Fruit fly (Drosophila melanogaster) whole organism, prepupa: ENCODE data around the gene Sclp.
A peak's percentile ranks its signal among the peaks of the same experiment; 100 is the strongest.

Source experiments
- Blimp-1 ChIP-seq: fragments of 200-800 bp; sonication (Bioruptor generic); optimal IDR thresholded peaks from 3 replicates; lab custom pipeline; 2017; ENCODE audit warnings: missing biosample characterization, missing genetic modification characterization, mild to moderate bottlenecking, moderate library complexity, missing genetic modification reagents
- CG10631 ChIP-seq: fragments of 200-800 bp; sonication (Bioruptor generic); optimal IDR thresholded peaks from 2 replicates; lab custom pipeline; 2016; ENCODE audit warnings: missing biosample characterization, missing genetic modification characterization
- CG15336 ChIP-seq: fragments of 200-800 bp; sonication (Bioruptor generic); IDR thresholded peaks from 2 replicates; pipeline ENCODE4 v1.3.6; 2022; ENCODE audit warnings: missing biosample characterization, missing genetic modification characterization
- CG1621 ChIP-seq: fragments of 200-800 bp; sonication (Bioruptor generic); optimal IDR thresholded peaks from 3 replicates; lab custom pipeline; 2018; ENCODE audit warnings: missing biosample characterization, mild to moderate bottlenecking, missing genetic modification characterization
- CG3032 ChIP-seq: fragments of 200-800 bp; optimal IDR thresholded peaks from 2 replicates; lab custom pipeline; 2019; ENCODE audit warnings: missing biosample characterization, mild to moderate bottlenecking, missing genetic modification characterization, moderate library complexity
- CG31627 ChIP-seq: fragments of 200-800 bp; sonication (Bioruptor generic); optimal IDR thresholded peaks from 3 replicates; lab custom pipeline; 2016; ENCODE audit warnings: missing biosample characterization, missing genetic modification characterization
- CG32006 ChIP-seq: fragments of 200-800 bp; sonication (Bioruptor generic); optimal IDR thresholded peaks from 3 replicates; lab custom pipeline; 2017; ENCODE audit warnings: missing biosample characterization, mild to moderate bottlenecking, missing genetic modification characterization
- CG34406 ChIP-seq: fragments of 200-800 bp; sonication (Bioruptor generic); optimal IDR thresholded peaks from 3 replicates; lab custom pipeline; 2016; ENCODE audit warnings: missing biosample characterization, missing genetic modification characterization
- CG3919 ChIP-seq: fragments of 200-800 bp; sonication (Bioruptor generic); optimal IDR thresholded peaks from 3 replicates; lab custom pipeline; 2016; ENCODE audit warnings: missing biosample characterization, missing genetic modification characterization
- CG4318 ChIP-seq: fragments of 200-800 bp; sonication (Bioruptor generic); optimal IDR thresholded peaks from 3 replicates; lab custom pipeline; 2017; ENCODE audit warnings: missing biosample characterization, mild to moderate bottlenecking, missing genetic modification characterization
- CG6163 ChIP-seq: fragments of 200-800 bp; sonication (Bioruptor generic); IDR thresholded peaks from 3 replicates; pipeline ENCODE4 v1.3.6; 2022; ENCODE audit warnings: missing biosample characterization, missing genetic modification characterization
- CG6808 ChIP-seq: fragments of 200-800 bp; sonication (Bioruptor generic); optimal IDR thresholded peaks from 3 replicates; lab custom pipeline; 2017; ENCODE audit warnings: missing biosample characterization, missing genetic modification characterization, mild to moderate bottlenecking, moderate library complexity, missing genetic modification reagents
- CG6854 ChIP-seq: fragments of 200-800 bp; sonication (Bioruptor generic); optimal IDR thresholded peaks from 2 replicates; lab custom pipeline; 2017; ENCODE audit warnings: missing biosample characterization, mild to moderate bottlenecking, missing genetic modification characterization
- CG8319 ChIP-seq: fragments of 200-800 bp; sonication (Bioruptor generic); optimal IDR thresholded peaks from 3 replicates; lab custom pipeline; 2016; ENCODE audit warnings: missing biosample characterization, missing genetic modification characterization
- CG8632 ChIP-seq: fragments of 200-800 bp; sonication (Bioruptor generic); optimal IDR thresholded peaks from 3 replicates; lab custom pipeline; 2016; ENCODE audit warnings: missing biosample characterization, missing genetic modification characterization
- Eip75B ChIP-seq: fragments of 200-800 bp; sonication (Bioruptor generic); optimal IDR thresholded peaks from 3 replicates; lab custom pipeline; 2016; ENCODE audit warnings: missing biosample characterization, missing genetic modification characterization
- Eip78C ChIP-seq: fragments of 200-800 bp; sonication (Bioruptor generic); peaks from one replicate; lab custom pipeline; 2016; ENCODE audit warnings: missing biosample characterization, missing genetic modification characterization
- Ets21C ChIP-seq: fragments of 200-800 bp; sonication (Bioruptor generic); optimal IDR thresholded peaks from 3 replicates; lab custom pipeline; 2016; ENCODE audit warnings: missing biosample characterization, missing genetic modification characterization
- Ets96B ChIP-seq: fragments of 200-800 bp; optimal IDR thresholded peaks from 2 replicates; lab custom pipeline; 2019; ENCODE audit warnings: missing biosample characterization, mild to moderate bottlenecking, missing genetic modification characterization, moderate library complexity
- Hr39 ChIP-seq: fragments of 200-800 bp; sonication (Bioruptor generic); optimal IDR thresholded peaks from 2 replicates; lab custom pipeline; 2016; ENCODE audit warnings: missing biosample characterization, missing genetic modification characterization
- Met ChIP-seq: fragments of 200-800 bp; sonication (Bioruptor generic); optimal IDR thresholded peaks from 3 replicates; lab custom pipeline; 2016; ENCODE audit warnings: missing biosample characterization, missing genetic modification characterization
- Sox102F ChIP-seq: fragments of 200-800 bp; sonication (Bioruptor generic); optimal IDR thresholded peaks from 2 replicates; lab custom pipeline; 2016; ENCODE audit warnings: missing biosample characterization, mild to moderate bottlenecking, missing genetic modification characterization
- Sox14 ChIP-seq: fragments of 200-800 bp; sonication (Bioruptor generic); optimal IDR thresholded peaks from 3 replicates; lab custom pipeline; 2016; ENCODE audit warnings: missing biosample characterization, missing genetic modification characterization
- achi ChIP-seq: fragments of 200-800 bp; sonication (Bioruptor generic); optimal IDR thresholded peaks from 3 replicates; lab custom pipeline; 2016; ENCODE audit warnings: missing biosample characterization, missing genetic modification characterization
- cyc ChIP-seq: fragments of 200-800 bp; sonication (Bioruptor generic); optimal IDR thresholded peaks from 3 replicates; lab custom pipeline; 2016; ENCODE audit warnings: missing biosample characterization, missing genetic modification characterization
- dac ChIP-seq: fragments of 200-800 bp; sonication (Bioruptor generic); optimal IDR thresholded peaks from 2 replicates; lab custom pipeline; 2017; ENCODE audit warnings: missing biosample characterization, mild to moderate bottlenecking, missing genetic modification characterization
- esn ChIP-seq: fragments of 200-800 bp; sonication (Bioruptor generic); optimal IDR thresholded peaks from 2 replicates; lab custom pipeline; 2016; ENCODE audit warnings: missing biosample characterization, mild to moderate bottlenecking, missing genetic modification characterization, moderate library complexity
- fd85E ChIP-seq: fragments of 200-800 bp; sonication (Bioruptor generic); optimal IDR thresholded peaks from 3 replicates; lab custom pipeline; 2016; ENCODE audit warnings: missing biosample characterization, missing genetic modification characterization
- fkh ChIP-seq: fragments of 200-800 bp; sonication (Bioruptor generic); optimal IDR thresholded peaks from 3 replicates; lab custom pipeline; 2017; ENCODE audit warnings: missing biosample characterization, mild to moderate bottlenecking, missing genetic modification characterization, moderate library complexity
- lz ChIP-seq: fragments of 200-800 bp; sonication (Bioruptor generic); optimal IDR thresholded peaks from 3 replicates; lab custom pipeline; 2016; ENCODE audit warnings: missing biosample characterization, missing genetic modification characterization
- spab ChIP-seq: fragments of 200-800 bp; sonication (Bioruptor generic); optimal IDR thresholded peaks from 2 replicates; lab custom pipeline; 2017; ENCODE audit warnings: missing biosample characterization, mild to moderate bottlenecking, missing genetic modification characterization, missing genetic modification reagents
- ss ChIP-seq, 2 experiments: fragments of 200-800 bp; sonication (Bioruptor generic); optimal IDR thresholded peaks; 2 replicates in 1 of 2; 3 replicates in 1 of 2; lab custom pipeline; 2017 to 2018; ENCODE audit warnings: mild to moderate bottlenecking in 2 of 2, missing biosample characterization in 2 of 2, missing genetic modification characterization in 2 of 2, moderate library complexity in 1 of 2
- svp ChIP-seq: fragments of 200-800 bp; sonication (Bioruptor generic); peaks from one replicate; lab custom pipeline; 2016; ENCODE audit warnings: missing biosample characterization, missing genetic modification characterization
- topi ChIP-seq: fragments of 200-800 bp; sonication (Bioruptor generic); optimal IDR thresholded peaks from 3 replicates; lab custom pipeline; 2016; ENCODE audit warnings: missing biosample characterization, missing genetic modification characterization

Gene Sclp

DNA sequence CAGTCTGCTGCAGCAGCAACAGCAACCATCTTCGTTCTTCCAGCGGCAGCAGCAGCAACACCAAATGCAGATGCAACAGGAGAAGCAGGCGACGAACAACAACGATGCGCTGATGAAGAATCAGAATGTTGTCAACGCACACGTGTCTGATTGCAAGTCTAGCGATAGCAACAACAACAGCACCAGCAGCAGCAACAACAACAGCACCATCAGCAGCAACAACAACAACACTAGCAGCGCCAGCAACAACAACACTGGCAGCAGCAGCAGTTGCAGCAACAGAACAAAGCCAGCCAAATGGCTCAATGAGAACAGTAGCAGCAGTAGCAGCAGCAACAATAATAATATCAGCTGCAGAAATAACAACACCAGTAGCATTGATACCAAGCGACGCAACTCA, 29.3 kb downstream of the Sclp start:
- TF ChIP-seq CG3919: peak; percentile 14
- TF ChIP-seq Ets96B: no peak

DNA sequence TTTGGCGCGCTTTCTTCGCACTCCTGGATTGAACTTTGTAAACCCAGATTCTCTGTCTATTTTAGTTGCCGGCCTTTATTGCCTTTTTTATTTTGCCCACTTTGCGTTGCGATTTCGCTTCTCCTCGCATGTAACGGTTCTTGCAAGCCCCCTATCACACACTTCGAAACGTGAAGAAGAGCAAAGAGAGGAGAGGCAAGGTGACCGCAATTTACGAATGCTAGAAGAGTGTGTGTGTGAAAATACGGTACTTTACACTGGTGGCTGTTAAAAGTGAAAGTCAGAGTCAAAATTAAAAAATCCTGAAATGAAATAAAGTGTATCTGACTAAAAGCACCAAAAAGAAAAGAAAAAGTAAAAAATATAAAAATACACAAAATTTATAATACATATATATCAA, 30.3 kb downstream of the Sclp start:
- TF ChIP-seq CG6808 (GFP tag; lab: Kevin White, UChicago) (no peak), CG15336 (GFP tag; lab: Robert Waterston, UW) (no peak), CG10631 (GFP tag; lab: Kevin White, UChicago) (no peak), CG4318 (GFP tag; lab: Kevin White, UChicago) (no peak)

DNA sequence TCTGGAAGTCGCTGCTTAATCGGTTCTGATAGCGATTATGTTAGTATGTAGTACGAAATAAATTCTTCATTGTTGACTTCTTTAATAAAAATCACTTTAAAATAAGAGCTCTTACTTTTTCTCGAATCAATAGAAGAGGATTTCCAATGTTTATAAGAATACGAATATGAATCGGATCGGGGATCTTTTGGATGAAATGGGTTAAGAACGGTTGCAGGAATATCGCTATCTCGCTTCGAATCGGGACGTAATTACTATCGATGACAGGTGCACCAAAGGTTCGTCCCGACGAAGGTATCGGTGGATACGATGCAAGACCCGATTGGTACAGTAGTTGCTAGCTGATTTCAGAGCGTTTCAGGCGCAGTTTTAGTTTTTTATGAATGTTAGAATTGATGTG, 30.8 kb downstream of the Sclp start, which contains the start of gene wisp:
TSS of gene wisp (plus strand) at position 301 of the 400 bp plus-strand sequence.
- no peak for TF ChIP-seq CG8632
- TF ChIP-seq ss (GFP tag; optimal IDR thresholded peaks at IDR 0.05; lab: Kevin White, UChicago): no peak

DNA sequence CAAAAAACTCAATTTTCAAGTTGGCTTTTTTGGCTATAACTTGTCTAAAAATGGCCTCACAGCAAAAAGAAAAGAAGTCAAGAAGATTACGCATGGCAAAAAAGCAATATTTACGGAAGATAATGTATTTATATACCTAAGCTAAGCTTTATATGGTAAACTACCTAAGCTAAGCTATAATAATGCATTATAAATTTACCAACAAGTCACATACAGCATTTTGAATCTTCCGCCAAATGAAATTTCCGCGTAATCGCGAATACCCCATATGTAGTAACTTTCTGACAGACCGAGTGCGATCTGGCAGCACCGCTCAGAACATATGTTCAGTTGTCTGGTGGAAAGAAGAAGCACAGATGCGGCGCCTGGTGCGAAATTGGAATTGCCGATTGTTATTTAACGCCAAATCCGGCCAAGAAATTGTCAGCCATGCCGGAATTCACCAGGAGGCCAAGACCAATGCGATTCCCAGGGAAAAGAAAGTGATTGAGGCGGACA, 32.7 kb downstream of the Sclp start, which contains the start of gene sicily:
TSS of gene sicily (plus strand) at position 51 of the 498 bp plus-strand sequence.
- TF ChIP-seq CG1621 (tag; lab: Kevin White, UChicago) (peak; percentile 86), achi (peak; percentile 96), CG8319 (GFP tag; lab: Kevin White, UChicago) (no peak)
- TF ChIP-seq, all 60 proteins: peak for 2

DNA sequence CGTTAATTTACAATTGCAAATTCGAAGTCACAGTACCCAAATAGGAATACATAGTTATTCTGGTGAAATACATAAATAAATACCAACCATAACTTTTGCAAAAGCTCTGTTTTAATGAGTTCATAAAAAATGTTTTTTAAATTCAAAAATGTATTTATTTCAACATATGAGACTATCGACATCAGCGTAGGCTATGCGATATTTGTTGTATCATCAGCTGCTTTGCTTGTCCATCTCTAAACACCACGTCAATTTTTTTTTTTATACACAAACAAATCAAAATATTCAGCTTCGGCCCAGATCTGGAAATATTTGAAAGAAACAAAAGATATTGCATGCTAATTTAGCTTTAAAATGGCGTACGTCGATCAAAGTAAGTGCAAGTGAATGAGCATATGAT, 36.3 kb downstream of the Sclp start, which contains the start of gene CG1840:
TSS of gene CG1840 (plus strand) at position 211 of the 400 bp plus-strand sequence.
- TF ChIP-seq CG6163 (GFP tag; lab: Robert Waterston, UW) (no peak), fd85E (GFP tag; lab: Kevin White, UChicago) (no peak), CG32006 (GFP tag; lab: Kevin White, UChicago) (no peak), Sox14 (GFP tag; lab: Kevin White, UChicago) (no peak), esn (GFP tag; lab: Kevin White, UChicago) (peak; percentile 35), Eip78C (GFP tag; lab: Kevin White, UChicago) (peak; percentile 40), Eip75B (GFP tag; lab: Kevin White, UChicago) (no peak), CG34406 (GFP tag; lab: Kevin White, UChicago) (no peak), Blimp-1 (GFP tag; lab: Kevin White, UChicago) (no peak), cyc (GFP tag; lab: Kevin White, UChicago) (peak; percentile 5), Met (GFP tag; lab: Kevin White, UChicago) (no peak), svp (no peak)

DNA sequence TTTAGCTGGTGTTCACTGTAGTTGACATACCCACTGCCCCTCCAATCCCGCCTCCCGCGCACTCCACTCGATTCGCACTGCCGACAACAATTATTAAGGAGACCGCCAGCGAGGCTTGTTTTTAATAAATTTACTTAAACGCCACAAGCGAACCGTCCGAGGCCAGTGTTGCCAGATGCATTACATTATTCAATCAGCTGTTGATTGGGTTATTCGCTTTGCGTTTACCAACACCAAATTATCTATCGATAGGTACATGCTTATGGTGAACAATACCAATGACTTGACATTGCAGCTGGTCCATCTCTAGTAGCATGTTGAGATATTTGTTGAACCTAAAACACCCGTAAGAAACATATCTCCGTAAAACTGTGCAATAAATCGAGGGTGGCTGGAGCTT, 37.5 kb downstream of the Sclp start, which contains the start of the genes CG10353 and SelG:
TSS of gene CG10353 (minus strand) at position 187 of the 400 bp plus-strand sequence.
TSS of gene SelG (plus strand) at position 309 of the 400 bp plus-strand sequence.
- peak in 1 of 2 experiments; percentile 6 for TF ChIP-seq ss (GFP tag; optimal IDR thresholded peaks at IDR 0.05; lab: Kevin White, UChicago)
- TF ChIP-seq dac (GFP tag; lab: Kevin White, UChicago): no peak
- TF ChIP-seq lz (GFP tag; lab: Kevin White, UChicago): peak; percentile 31
- peak; percentile 67 for TF ChIP-seq svp
- peak; percentile 31 for TF ChIP-seq CG31627 (GFP tag; lab: Kevin White, UChicago)
- peak; percentile 37 for TF ChIP-seq topi (GFP tag; lab: Kevin White, UChicago)
- TF ChIP-seq CG3032 (tag; lab: Kevin White, UChicago): no peak
- no peak for TF ChIP-seq Sox102F
- peak; percentile 14 for TF ChIP-seq CG6854
- TF ChIP-seq Hr39: peak; percentile 25
- TF ChIP-seq CG1621 (tag; lab: Kevin White, UChicago): peak; percentile 71
- no peak for TF ChIP-seq CG6808 (GFP tag; lab: Kevin White, UChicago)
- TF ChIP-seq esn (GFP tag; lab: Kevin White, UChicago): peak; percentile 50
- peak; percentile 50 for TF ChIP-seq fkh
- no peak for TF ChIP-seq CG4318 (GFP tag; lab: Kevin White, UChicago)
- TF ChIP-seq CG3919: peak; percentile 34
- TF ChIP-seq Met (GFP tag; lab: Kevin White, UChicago): peak; percentile 27
- TF ChIP-seq Ets21C (GFP tag; lab: Kevin White, UChicago): peak; percentile 25
- peak; percentile 40 for TF ChIP-seq cyc (GFP tag; lab: Kevin White, UChicago)
- TF ChIP-seq Eip75B (GFP tag; lab: Kevin White, UChicago): peak; percentile 29
- peak; percentile 28 for TF ChIP-seq Sox14 (GFP tag; lab: Kevin White, UChicago)
- peak; percentile 70 for TF ChIP-seq Eip78C (GFP tag; lab: Kevin White, UChicago)
- no peak for TF ChIP-seq spab
